Worm (Caenorhabditis elegans) whole organism, mixed stage, embryonic: Measurements from ENCODE around the gene C26F1.3.

ENCODE experiments used
- elt-1 ChIP-seq: sonication (generic microtip); optimal IDR thresholded peaks from 2 replicates; lab custom pipeline; 2017; ENCODE audit warnings: missing genetic modification characterization, mild to moderate bottlenecking, missing compliant biosample characterization, antibody characterized with exemption, moderate library complexity, borderline replicate concordance; ENCODE audit not compliant: insufficient read depth
- lin-13 ChIP-seq: fragments of 150-350 bp; optimal IDR thresholded peaks from 2 replicates; lab custom pipeline; 2014; ENCODE audit warnings: missing biosample characterization, missing genetic modification characterization
- lin-32 ChIP-seq: fragments of 200-800 bp; sonication (Bioruptor generic); optimal IDR thresholded peaks from 2 replicates; lab custom pipeline; 2018; ENCODE audit warnings: mild to moderate bottlenecking, missing genetic modification characterization, missing compliant biosample characterization
- nhr-12 ChIP-seq: fragments of 150-350 bp; optimal IDR thresholded peaks from 2 replicates; lab custom pipeline; 2014; ENCODE audit warnings: missing biosample characterization, missing genetic modification characterization
- unc-62 ChIP-seq: fragments of 150-350 bp; optimal IDR thresholded peaks from 2 replicates; lab custom pipeline; 2014; ENCODE audit warnings: missing biosample characterization, missing genetic modification reagents, missing genetic modification characterization

ce11 chrV:7785885-7786284 lies 8.8 kb downstream of the C26F1.3 start:
- TF ChIP-seq unc-62 (GFP tag; lab: Kevin White, UChicago), result no peak
- no peak for TF ChIP-seq elt-1 (tag; lab: Kevin White, UChicago)
- TF ChIP-seq lin-13 (tag; lab: Kevin White, UChicago), result no peak
- TF ChIP-seq nhr-12 (tag; lab: Kevin White, UChicago), result no peak
- TF ChIP-seq lin-32 (GFP tag; lab: Kevin White, UChicago), result no peak
